Worm (Caenorhabditis elegans): ENCODE data around the gene K05G3.1.
"Not testable (repeated sequence)": the region's sequence is repeated elsewhere in the genome, so short reads cannot be mapped to it uniquely, and the experiment has no call there.

Gene K05G3.1

DNA sequence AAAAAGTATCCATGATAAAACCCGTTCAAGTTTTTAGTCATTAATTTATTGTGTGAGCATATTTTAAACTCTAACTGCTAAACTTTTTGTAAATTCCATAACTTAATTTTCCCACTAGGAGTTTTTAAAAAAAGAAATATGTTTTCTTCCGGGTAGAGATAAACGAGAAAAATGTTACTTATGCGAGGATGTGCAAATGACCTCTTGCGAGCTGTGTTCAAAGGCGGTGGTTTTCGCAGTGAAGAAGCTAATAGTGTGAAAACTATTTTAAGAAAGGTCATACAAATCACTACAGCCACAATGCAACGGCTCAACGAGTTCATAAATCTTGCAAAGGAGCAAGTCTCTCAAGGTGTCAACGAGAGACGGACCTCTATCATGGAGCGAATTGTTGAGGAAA lies at the start of gene K05G3.1:
Gene K05G3.1 (plus strand): TSS at position 301 of the 400 bp plus-strand sequence.
- TF ChIP-seq klf-2 (GFP tag; conservative IDR thresholded peaks at IDR 0.05) (no peak), T22C8.4 (GFP tag; IDR thresholded peaks at IDR 0.05) (no peak), ref-1 (GFP tag; conservative IDR thresholded peaks at IDR 0.05) (no peak), med-1 (GFP tag; optimal IDR thresholded peaks at IDR 0.05; ENCODE audit: insufficient read depth) (no peak), tab-1 (GFP tag; IDR thresholded peaks at IDR 0.05) (no peak), cog-1 (tag; optimal IDR thresholded peaks at IDR 0.05) (no peak), flt-1 (GFP tag; IDR thresholded peaks at IDR 0.05) (no peak), ztf-23 (GFP tag; IDR thresholded peaks at IDR 0.05) (no peak), ztf-29 (GFP tag; IDR thresholded peaks at IDR 0.05) (no peak)

DNA sequence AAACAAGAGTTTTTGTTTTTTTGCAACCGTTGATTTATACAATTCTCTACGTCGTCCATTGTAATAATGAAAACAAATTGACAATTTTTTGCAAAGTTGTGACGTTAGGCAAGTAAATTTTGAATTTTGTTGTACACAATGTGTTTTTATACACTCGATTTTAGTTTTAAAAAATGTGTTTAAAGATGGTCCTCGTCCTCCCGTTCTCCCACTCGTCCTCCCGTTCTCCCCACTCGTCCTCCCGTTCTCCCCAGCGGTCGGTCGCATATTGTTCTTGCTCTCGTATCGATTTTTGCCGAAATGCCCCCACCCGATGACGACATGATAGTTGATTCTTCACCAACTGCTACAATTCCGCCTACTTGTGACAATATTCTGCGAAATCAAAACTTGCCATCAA lies 49.5 kb upstream of the K05G3.1 start, which contains the start of gene F38E9.4:
Gene F38E9.4 (plus strand): TSS at position 301 of the 400 bp plus-strand sequence.
- not testable (repeated sequence) for TF ChIP-seq flt-1 (GFP tag; IDR thresholded peaks at IDR 0.05); cog-1 (tag; optimal IDR thresholded peaks at IDR 0.05); ref-1 (GFP tag; conservative IDR thresholded peaks at IDR 0.05)

DNA sequence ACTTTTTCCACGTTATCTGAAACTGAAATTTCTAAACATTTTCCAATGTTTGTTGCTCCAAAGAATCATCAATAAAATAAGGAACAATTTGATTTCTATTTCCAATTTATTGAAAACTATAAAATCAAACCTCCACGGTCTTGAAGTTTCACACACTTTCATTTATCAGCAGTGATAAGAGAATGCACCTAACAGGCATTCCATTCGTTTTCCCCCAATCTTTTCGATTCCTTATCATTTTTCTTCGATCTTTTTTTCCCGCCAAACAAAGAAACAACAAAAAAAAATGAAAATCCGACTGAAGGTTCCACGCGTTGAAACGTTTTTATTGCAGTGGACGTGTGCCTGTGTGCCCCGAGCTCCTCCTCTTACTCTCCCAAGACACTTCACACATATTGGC lies 44.5 kb upstream of the K05G3.1 start, which contains the start of gene nas-39:
Gene nas-39 (plus strand): TSS at position 269 of the 400 bp plus-strand sequence.
- TF ChIP-seq ztf-29 (GFP tag; IDR thresholded peaks at IDR 0.05) = no peak

DNA sequence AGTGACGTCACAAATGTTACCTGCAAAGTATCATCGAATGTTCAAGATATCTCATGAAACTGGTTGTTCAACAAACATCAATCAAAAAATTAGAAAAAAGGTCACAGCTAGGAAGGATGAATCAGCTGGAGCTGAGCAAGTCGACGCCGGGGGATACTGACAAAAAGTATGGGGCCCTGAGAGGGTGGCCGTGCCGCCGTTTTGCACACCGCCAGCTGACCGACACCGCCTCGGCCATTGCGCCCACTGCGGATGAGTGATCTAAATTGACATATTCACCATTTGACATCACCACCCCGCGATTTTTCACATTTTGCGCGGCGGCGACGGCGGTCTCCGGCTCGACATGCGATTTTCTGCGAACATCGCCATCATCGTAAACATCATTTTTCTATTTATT lies 44.0 kb upstream of the K05G3.1 start:
- TF ChIP-seq ref-1 (GFP tag; conservative IDR thresholded peaks at IDR 0.05) (no peak), ztf-23 (GFP tag; IDR thresholded peaks at IDR 0.05) (no peak), klf-2 (GFP tag; conservative IDR thresholded peaks at IDR 0.05) (no peak), ztf-29 (GFP tag; IDR thresholded peaks at IDR 0.05) (no peak), flt-1 (GFP tag; IDR thresholded peaks at IDR 0.05) (no peak), cog-1 (tag; optimal IDR thresholded peaks at IDR 0.05) (no peak), med-1 (GFP tag; optimal IDR thresholded peaks at IDR 0.05; ENCODE audit: insufficient read depth) (no peak), T22C8.4 (GFP tag; IDR thresholded peaks at IDR 0.05) (no peak), tab-1 (GFP tag; IDR thresholded peaks at IDR 0.05) (no peak)

DNA sequence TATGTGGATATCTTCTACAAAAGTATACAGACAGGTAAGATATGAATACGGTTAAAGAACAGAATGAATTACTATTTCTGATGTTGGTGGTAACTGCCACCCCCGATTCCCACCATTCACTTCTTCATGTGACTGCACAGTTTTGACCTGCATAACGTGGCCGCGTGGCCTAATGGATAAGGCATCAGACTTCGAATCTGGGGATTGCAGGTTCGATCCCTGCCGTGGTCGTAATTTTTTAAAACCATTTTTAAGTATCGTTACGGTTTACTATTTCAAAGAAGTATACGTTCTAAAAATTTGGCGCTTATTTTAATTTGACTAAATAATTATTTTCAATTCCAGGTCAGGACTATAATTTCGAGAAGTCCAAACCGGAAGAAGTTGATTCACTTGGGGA lies 39.8 kb upstream of the K05G3.1 start:
- TF ChIP-seq T22C8.4 (GFP tag; IDR thresholded peaks at IDR 0.05) (no peak), med-1 (GFP tag; optimal IDR thresholded peaks at IDR 0.05; ENCODE audit: insufficient read depth) (no peak), ref-1 (GFP tag; conservative IDR thresholded peaks at IDR 0.05) (no peak), flt-1 (GFP tag; IDR thresholded peaks at IDR 0.05) (0 out of 2 replicates have a peak, but pooled peaks have one; percentile 37), klf-2 (GFP tag; conservative IDR thresholded peaks at IDR 0.05) (no peak), ztf-29 (GFP tag; IDR thresholded peaks at IDR 0.05) (no peak)

DNA sequence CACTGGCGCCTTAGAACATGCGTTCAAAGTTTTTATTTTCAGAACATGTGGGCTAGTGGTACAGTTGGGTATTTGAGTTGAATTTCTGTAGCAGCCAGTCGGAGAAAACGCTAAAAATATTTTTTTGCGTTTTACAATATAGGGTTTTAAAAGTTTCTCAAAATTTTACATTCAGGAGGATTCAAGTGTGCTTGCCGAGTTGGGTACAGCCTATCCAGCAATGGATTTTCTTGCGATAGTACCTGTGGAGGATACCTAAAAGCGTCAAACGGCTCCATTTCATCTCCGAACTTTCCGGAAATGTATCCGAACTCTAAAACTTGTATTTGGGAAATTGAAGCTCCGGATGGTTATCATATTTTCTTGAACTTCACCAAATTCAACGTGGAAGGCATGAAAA lies 35.0 kb upstream of the K05G3.1 start:
- TF ChIP-seq tab-1 (GFP tag; IDR thresholded peaks at IDR 0.05) (no peak), ref-1 (GFP tag; conservative IDR thresholded peaks at IDR 0.05) (no peak), T22C8.4 (GFP tag; IDR thresholded peaks at IDR 0.05) (no peak), ztf-23 (GFP tag; IDR thresholded peaks at IDR 0.05) (no peak), ztf-29 (GFP tag; IDR thresholded peaks at IDR 0.05) (no peak), klf-2 (GFP tag; conservative IDR thresholded peaks at IDR 0.05) (no peak), flt-1 (GFP tag; IDR thresholded peaks at IDR 0.05) (no peak), med-1 (GFP tag; optimal IDR thresholded peaks at IDR 0.05; ENCODE audit: insufficient read depth) (no peak), cog-1 (tag; optimal IDR thresholded peaks at IDR 0.05) (no peak)

DNA sequence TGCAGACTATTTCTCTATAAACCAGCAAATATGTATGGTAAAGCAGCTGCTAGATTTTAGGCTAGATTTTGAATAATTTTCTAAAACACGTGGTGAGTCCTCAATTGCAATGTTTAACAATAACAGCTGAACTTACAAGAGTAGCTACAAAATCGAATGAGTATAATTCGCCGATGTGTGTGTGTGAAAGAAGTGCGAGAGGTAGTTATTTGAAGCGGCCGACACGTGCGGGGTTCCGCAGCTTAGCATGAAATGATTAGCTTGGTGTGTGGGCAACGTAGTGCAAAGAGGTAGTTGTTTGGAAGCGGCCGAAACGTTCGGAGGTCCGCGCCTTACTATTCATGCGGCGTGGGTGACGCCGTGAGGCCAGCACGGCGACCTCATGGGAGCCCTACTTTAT lies 32.3 kb upstream of the K05G3.1 start:
- TF ChIP-seq klf-2 (GFP tag; conservative IDR thresholded peaks at IDR 0.05) (no peak), ztf-23 (GFP tag; IDR thresholded peaks at IDR 0.05) (no peak), tab-1 (GFP tag; IDR thresholded peaks at IDR 0.05) (no peak), ref-1 (GFP tag; conservative IDR thresholded peaks at IDR 0.05) (no peak), flt-1 (GFP tag; IDR thresholded peaks at IDR 0.05) (no peak), T22C8.4 (GFP tag; IDR thresholded peaks at IDR 0.05) (no peak), ztf-29 (GFP tag; IDR thresholded peaks at IDR 0.05) (no peak)

DNA sequence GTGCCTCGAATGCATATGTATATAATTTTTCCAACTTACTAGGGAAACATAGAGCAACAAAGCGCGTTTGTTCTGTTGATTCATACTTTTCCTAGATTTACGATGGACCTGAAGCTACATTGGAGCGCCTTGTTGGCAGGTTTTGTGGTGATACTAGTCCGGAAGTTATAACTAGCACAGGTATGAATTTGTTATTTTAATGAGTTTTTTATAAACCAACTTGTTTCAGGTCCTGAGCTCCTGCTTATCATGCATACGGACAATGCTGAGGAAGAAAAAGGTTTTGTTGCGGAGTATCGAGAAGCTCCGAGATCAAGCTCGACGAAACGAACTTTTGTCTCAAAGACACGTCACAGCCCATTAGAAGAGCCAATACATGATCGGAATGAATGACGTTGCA lies 30.4 kb upstream of the K05G3.1 start, which contains the start of gene F38E9.1:
Gene F38E9.1 (plus strand): TSS at position 301 of the 400 bp plus-strand sequence.
- TF ChIP-seq tab-1 (GFP tag; IDR thresholded peaks at IDR 0.05) (no peak), ztf-29 (GFP tag; IDR thresholded peaks at IDR 0.05) (no peak), med-1 (GFP tag; optimal IDR thresholded peaks at IDR 0.05; ENCODE audit: insufficient read depth) (no peak), T22C8.4 (GFP tag; IDR thresholded peaks at IDR 0.05) (no peak), flt-1 (GFP tag; IDR thresholded peaks at IDR 0.05) (no peak)

DNA sequence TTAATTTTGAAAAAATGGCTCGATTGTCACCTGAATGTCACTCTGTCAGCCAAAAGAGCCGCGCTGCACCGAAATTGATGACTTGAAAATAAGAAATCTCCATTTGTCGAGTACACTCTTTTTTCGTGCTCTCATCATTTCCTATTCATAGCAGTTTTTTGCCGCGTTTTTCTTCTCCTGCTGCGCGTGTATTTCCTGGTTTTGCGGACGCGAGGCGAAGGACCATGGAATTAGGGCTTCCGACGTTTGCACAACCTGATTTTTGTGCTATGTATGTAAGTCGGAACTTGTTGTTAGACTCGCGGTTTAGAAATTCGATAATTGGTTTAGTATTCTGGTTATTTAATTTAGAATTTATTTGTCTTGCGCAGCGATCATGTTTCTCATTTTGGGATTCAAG lies 20.9 kb upstream of the K05G3.1 start:
- TF ChIP-seq cog-1 (tag; optimal IDR thresholded peaks at IDR 0.05) = no peak
- no peak for TF ChIP-seq ref-1 (GFP tag; conservative IDR thresholded peaks at IDR 0.05)
- no peak for TF ChIP-seq ztf-23 (GFP tag; IDR thresholded peaks at IDR 0.05)
- TF ChIP-seq med-1 (GFP tag; optimal IDR thresholded peaks at IDR 0.05; ENCODE audit: insufficient read depth) = no peak
- no peak for TF ChIP-seq flt-1 (GFP tag; IDR thresholded peaks at IDR 0.05)
- no peak for TF ChIP-seq klf-2 (GFP tag; conservative IDR thresholded peaks at IDR 0.05)
- no peak for TF ChIP-seq ztf-29 (GFP tag; IDR thresholded peaks at IDR 0.05)
- TF ChIP-seq T22C8.4 (GFP tag; IDR thresholded peaks at IDR 0.05) = no peak
- no peak for TF ChIP-seq tab-1 (GFP tag; IDR thresholded peaks at IDR 0.05)

DNA sequence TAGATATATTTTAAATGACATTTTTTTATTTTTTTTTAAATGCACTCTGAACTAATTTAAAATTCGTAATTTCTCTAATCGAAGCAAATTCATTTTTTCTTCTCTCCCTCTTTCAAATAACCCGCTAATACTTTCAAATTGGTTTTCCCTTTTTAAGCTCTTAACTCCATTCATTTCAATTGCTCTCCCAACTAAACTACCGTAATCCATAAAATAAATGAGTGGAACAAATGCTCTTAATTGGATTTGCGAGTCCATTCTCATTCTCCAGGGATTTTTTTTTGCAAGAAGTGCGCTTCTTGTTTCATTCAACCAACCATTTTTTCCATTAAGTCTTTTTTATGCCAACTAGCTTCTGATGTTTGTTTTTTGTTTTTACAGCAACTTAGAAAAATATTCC lies 20.1 kb upstream of the K05G3.1 start:
- TF ChIP-seq ref-1 (GFP tag; conservative IDR thresholded peaks at IDR 0.05) (no peak), cog-1 (tag; optimal IDR thresholded peaks at IDR 0.05) (no peak), klf-2 (GFP tag; conservative IDR thresholded peaks at IDR 0.05) (no peak), T22C8.4 (GFP tag; IDR thresholded peaks at IDR 0.05) (no peak), ztf-29 (GFP tag; IDR thresholded peaks at IDR 0.05) (no peak)

DNA sequence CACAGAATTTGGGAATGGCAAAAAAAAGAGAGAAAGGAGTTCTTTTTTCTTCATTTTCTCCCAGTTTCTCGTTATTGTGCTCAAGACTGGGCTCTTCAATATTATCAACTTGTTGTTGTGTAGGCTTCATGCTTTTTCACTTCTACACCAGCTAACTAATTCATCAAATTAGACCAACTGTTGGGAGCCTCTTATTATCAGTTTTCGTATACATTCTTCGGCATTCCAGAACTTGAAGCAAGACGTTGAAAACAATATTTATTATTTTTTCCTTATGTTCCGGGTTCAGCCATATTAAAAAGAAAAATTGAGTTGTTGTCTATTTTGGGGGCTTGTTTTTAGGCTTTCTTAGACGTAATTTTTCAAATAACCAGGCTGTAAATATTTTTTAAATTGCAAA lies 18.2 kb upstream of the K05G3.1 start:
- TF ChIP-seq klf-2 (GFP tag; conservative IDR thresholded peaks at IDR 0.05) (no peak), ref-1 (GFP tag; conservative IDR thresholded peaks at IDR 0.05) (no peak), ztf-23 (GFP tag; IDR thresholded peaks at IDR 0.05) (no peak), cog-1 (tag; optimal IDR thresholded peaks at IDR 0.05) (no peak), T22C8.4 (GFP tag; IDR thresholded peaks at IDR 0.05) (no peak), tab-1 (GFP tag; IDR thresholded peaks at IDR 0.05) (no peak), ztf-29 (GFP tag; IDR thresholded peaks at IDR 0.05) (no peak), flt-1 (GFP tag; IDR thresholded peaks at IDR 0.05) (no peak), med-1 (GFP tag; optimal IDR thresholded peaks at IDR 0.05; ENCODE audit: insufficient read depth) (no peak)
